Fruit fly (Drosophila melanogaster) Kc167 (cell line): ENCODE results near the gene Ifrd1.

Source experiments
- Myc ChIP-seq: fragments of >200 bp; optimal IDR thresholded peaks from 2 replicates; lab custom pipeline; 2017; ENCODE audit warnings: missing external identifiers
- Sin3A ChIP-seq: fragments of >200 bp; optimal IDR thresholded peaks from 2 replicates; lab custom pipeline; 2018; ENCODE audit warnings: missing external identifiers
- h ChIP-seq: fragments of >200 bp; optimal IDR thresholded peaks from 3 replicates; lab custom pipeline; 2018; ENCODE audit warnings: missing external identifiers
- insv ChIP-seq: fragments of >200 bp; optimal IDR thresholded peaks from 3 replicates; lab custom pipeline; 2018; ENCODE audit warnings: missing external identifiers
- psq ChIP-seq: fragments of >200 bp; optimal IDR thresholded peaks from 2 replicates; lab custom pipeline; 2017; ENCODE audit warnings: missing external identifiers
- ttk ChIP-seq: sonication (Bioruptor generic); optimal IDR thresholded peaks from 2 replicates; lab custom pipeline; 2017; ENCODE audit warnings: missing external identifiers

Gene Ifrd1

dm6 chr2L:2874185-2874541, at the start of gene Ifrd1:
Gene Ifrd1, minus strand, starts transcription at chr2L:2874489.
- TF ChIP-seq Sin3A (lab: Kevin White, UChicago) (no peak), ttk (lab: Kevin White, UChicago) (no peak), Myc (lab: Kevin White, UChicago) (no peak), insv (lab: Kevin White, UChicago) (no peak), psq (lab: Kevin White, UChicago) (no peak), h (lab: Kevin White, UChicago) (no peak)

- no peak for TF ChIP-seq h (lab: Kevin White, UChicago)
- no peak for TF ChIP-seq Myc (lab: Kevin White, UChicago)
Measured at dm6 chr2L:2920641-2921040, 46.4 kb upstream of the Ifrd1 start.

- TF ChIP-seq Sin3A (lab: Kevin White, UChicago) (no peak), ttk (lab: Kevin White, UChicago) (no peak), insv (lab: Kevin White, UChicago) (no peak)
Measured at dm6 chr2L:2910957-2911356, 36.7 kb upstream of the Ifrd1 start.

dm6 chr2L:2909495-2909894, 35.2 kb upstream of the Ifrd1 start:
- no peak for TF ChIP-seq psq (lab: Kevin White, UChicago)
- no peak for TF ChIP-seq ttk (lab: Kevin White, UChicago)
- TF ChIP-seq insv (lab: Kevin White, UChicago), result no peak
- TF ChIP-seq h (lab: Kevin White, UChicago), result no peak
- no peak for TF ChIP-seq Myc (lab: Kevin White, UChicago)
- no peak for TF ChIP-seq Sin3A (lab: Kevin White, UChicago)

- TF ChIP-seq Sin3A (lab: Kevin White, UChicago), result no peak
- no peak for TF ChIP-seq insv (lab: Kevin White, UChicago)
- TF ChIP-seq ttk (lab: Kevin White, UChicago), result no peak
- no peak for TF ChIP-seq h (lab: Kevin White, UChicago)
Measured at dm6 chr2L:2908440-2909154, 34.3 kb upstream of the Ifrd1 start.

- TF ChIP-seq Sin3A (lab: Kevin White, UChicago), result no peak
- TF ChIP-seq Myc (lab: Kevin White, UChicago), result no peak
Measured at dm6 chr2L:2907776-2908175, 33.5 kb upstream of the Ifrd1 start.

- TF ChIP-seq ttk (lab: Kevin White, UChicago), result no peak
Measured at dm6 chr2L:2906122-2906521, 31.8 kb upstream of the Ifrd1 start.

dm6 chr2L:2905051-2905446, 30.8 kb upstream of the Ifrd1 start:
- no peak for TF ChIP-seq Myc (lab: Kevin White, UChicago)
- no peak for TF ChIP-seq Sin3A (lab: Kevin White, UChicago)
- TF ChIP-seq insv (lab: Kevin White, UChicago), result no peak
- TF ChIP-seq h (lab: Kevin White, UChicago), result no peak
- TF ChIP-seq psq (lab: Kevin White, UChicago), result no peak
- TF ChIP-seq ttk (lab: Kevin White, UChicago), result no peak

dm6 chr2L:2904316-2905050, 30.2 kb upstream of the Ifrd1 start:
- no peak for TF ChIP-seq Myc (lab: Kevin White, UChicago)
- no peak for TF ChIP-seq insv (lab: Kevin White, UChicago)
- no peak for TF ChIP-seq psq (lab: Kevin White, UChicago)
- no peak for TF ChIP-seq ttk (lab: Kevin White, UChicago)
- TF ChIP-seq Sin3A (lab: Kevin White, UChicago), result no peak
- no peak for TF ChIP-seq h (lab: Kevin White, UChicago)

- no peak for TF ChIP-seq Sin3A (lab: Kevin White, UChicago)
- TF ChIP-seq h (lab: Kevin White, UChicago), result no peak
- TF ChIP-seq insv (lab: Kevin White, UChicago), result no peak
- TF ChIP-seq psq (lab: Kevin White, UChicago), result no peak
- TF ChIP-seq ttk (lab: Kevin White, UChicago), result no peak
- no peak for TF ChIP-seq Myc (lab: Kevin White, UChicago)
Measured at dm6 chr2L:2903649-2904048, 29.4 kb upstream of the Ifrd1 start.

- TF ChIP-seq psq (lab: Kevin White, UChicago), result no peak
- TF ChIP-seq ttk (lab: Kevin White, UChicago), result no peak
- no peak for TF ChIP-seq Myc (lab: Kevin White, UChicago)
- TF ChIP-seq Sin3A (lab: Kevin White, UChicago), result no peak
- no peak for TF ChIP-seq insv (lab: Kevin White, UChicago)
- TF ChIP-seq h (lab: Kevin White, UChicago), result no peak
Measured at dm6 chr2L:2901445-2901844, 27.2 kb upstream of the Ifrd1 start.

dm6 chr2L:2900392-2901028, 26.2 kb upstream of the Ifrd1 start:
- TF ChIP-seq ttk (lab: Kevin White, UChicago), result no peak
- TF ChIP-seq insv (lab: Kevin White, UChicago), result no peak
- no peak for TF ChIP-seq psq (lab: Kevin White, UChicago)
- no peak for TF ChIP-seq h (lab: Kevin White, UChicago)
- no peak for TF ChIP-seq Myc (lab: Kevin White, UChicago)
